Fruit fly (Drosophila melanogaster) whole organism, embryonic: ENCODE measurements around the gene Drgx.

Source experiments
- BEAF-32 ChIP-seq: fragments of 200-800 bp; sonication (Bioruptor generic); optimal IDR thresholded peaks from 3 replicates; lab custom pipeline; 2017; ENCODE audit warnings: missing biosample characterization, missing genetic modification characterization, mild to moderate bottlenecking, moderate library complexity, missing genetic modification reagents
- BtbVII ChIP-seq: fragments of 200-800 bp; sonication (Bioruptor generic); optimal IDR thresholded peaks from 3 replicates; lab custom pipeline; 2017; ENCODE audit warnings: missing biosample characterization, mild to moderate bottlenecking, missing genetic modification characterization
- CG10654 ChIP-seq: fragments of 200-800 bp; sonication (Bioruptor generic); optimal IDR thresholded peaks from 2 replicates; lab custom pipeline; 2016; ENCODE audit warnings: missing biosample characterization, missing genetic modification characterization
- CG12219 ChIP-seq: fragments of 200-800 bp; sonication (Bioruptor generic); optimal IDR thresholded peaks from 3 replicates; lab custom pipeline; 2018; ENCODE audit warnings: missing biosample characterization, mild to moderate bottlenecking, missing genetic modification characterization
- CG12769 ChIP-seq: fragments of 200-800 bp; sonication (Bioruptor generic); optimal IDR thresholded peaks from 2 replicates; lab custom pipeline; 2019; ENCODE audit warnings: missing biosample characterization, mild to moderate bottlenecking, missing genetic modification characterization, moderate library complexity
- CG13296 ChIP-seq: fragments of 200-800 bp; sonication (Bioruptor generic); optimal IDR thresholded peaks from 3 replicates; lab custom pipeline; 2018; ENCODE audit warnings: missing biosample characterization, mild to moderate bottlenecking, missing genetic modification characterization
- CG13424 ChIP-seq: fragments of 200-800 bp; sonication (Bioruptor generic); optimal IDR thresholded peaks from 2 replicates; lab custom pipeline; 2019; ENCODE audit warnings: missing biosample characterization, mild to moderate bottlenecking, missing genetic modification characterization, moderate library complexity
- CG13894 ChIP-seq: fragments of 200-800 bp; sonication (Bioruptor generic); optimal IDR thresholded peaks from 3 replicates; lab custom pipeline; 2018; ENCODE audit warnings: missing biosample characterization, mild to moderate bottlenecking, missing genetic modification characterization, moderate library complexity
- CG15514 ChIP-seq: fragments of 200-800 bp; sonication (Bioruptor generic); optimal IDR thresholded peaks from 3 replicates; lab custom pipeline; 2017; ENCODE audit warnings: missing biosample characterization, missing genetic modification characterization, mild to moderate bottlenecking, moderate library complexity, missing genetic modification reagents
- CG1602 ChIP-seq: fragments of 200-800 bp; sonication (Bioruptor generic); optimal IDR thresholded peaks from 3 replicates; lab custom pipeline; 2016; ENCODE audit warnings: missing biosample characterization, missing genetic modification characterization
- CG17359 ChIP-seq: fragments of 200-800 bp; sonication (Bioruptor generic); optimal IDR thresholded peaks from 3 replicates; lab custom pipeline; 2018; ENCODE audit warnings: missing biosample characterization, mild to moderate bottlenecking, missing genetic modification characterization, moderate library complexity
- CG17361 ChIP-seq: fragments of 200-800 bp; sonication (Bioruptor generic); IDR thresholded peaks from 3 replicates; pipeline ENCODE4 v1.3.6; 2022; ENCODE audit warnings: missing biosample characterization, missing genetic modification characterization
- CG18619 ChIP-seq: fragments of 200-800 bp; sonication (Bioruptor generic); optimal IDR thresholded peaks from 3 replicates; lab custom pipeline; 2017; ENCODE audit warnings: missing biosample characterization, mild to moderate bottlenecking, missing genetic modification characterization
- CG32532 ChIP-seq: fragments of 200-800 bp; sonication (Bioruptor generic); IDR thresholded peaks from 2 replicates; pipeline ENCODE4 v1.3.6; 2022; ENCODE audit warnings: missing biosample characterization, missing genetic modification characterization
- CG3281 ChIP-seq: fragments of 200-800 bp; sonication (Bioruptor generic); optimal IDR thresholded peaks from 3 replicates; lab custom pipeline; 2017; ENCODE audit warnings: missing biosample characterization, mild to moderate bottlenecking, missing genetic modification characterization
- CG4424 ChIP-seq: fragments of 200-800 bp; sonication (Bioruptor generic); optimal IDR thresholded peaks from 3 replicates; lab custom pipeline; 2016; ENCODE audit warnings: missing biosample characterization, missing genetic modification characterization
- CG4730 ChIP-seq: fragments of 200-800 bp; sonication (Bioruptor generic); IDR thresholded peaks from 2 replicates; pipeline ENCODE4 v1.3.6; 2022; ENCODE audit warnings: missing biosample characterization, missing genetic modification characterization
- CG9817 ChIP-seq: fragments of 200-800 bp; sonication (Bioruptor generic); optimal IDR thresholded peaks from 2 replicates; lab custom pipeline; 2018; ENCODE audit warnings: missing biosample characterization, mild to moderate bottlenecking, missing genetic modification characterization, moderate library complexity
- CTCF ChIP-seq: fragments of 200-800 bp; sonication (Bioruptor generic); optimal IDR thresholded peaks from 2 replicates; lab custom pipeline; 2017; ENCODE audit warnings: missing biosample characterization, mild to moderate bottlenecking, missing genetic modification characterization, moderate library complexity
- CoRest ChIP-seq: fragments of 200-800 bp; sonication (Bioruptor generic); optimal IDR thresholded peaks from 3 replicates; lab custom pipeline; 2018; ENCODE audit warnings: missing biosample characterization, mild to moderate bottlenecking, missing genetic modification characterization, moderate library complexity
- Dbx ChIP-seq: fragments of 200-800 bp; sonication (Bioruptor generic); IDR thresholded peaks from 3 replicates; pipeline ENCODE4 v1.3.6; 2022; ENCODE audit warnings: missing biosample characterization, missing genetic modification characterization
- Dip2 ChIP-seq: fragments of 200-800 bp; sonication (Bioruptor generic); IDR thresholded peaks from 2 replicates; pipeline ENCODE4 v1.3.6; 2022; ENCODE audit warnings: missing biosample characterization, missing genetic modification characterization
- Doc3 ChIP-seq: fragments of 200-800 bp; sonication (Bioruptor generic); IDR thresholded peaks from 3 replicates; pipeline ENCODE4 v1.3.6; 2022; ENCODE audit warnings: missing biosample characterization, missing genetic modification characterization; ENCODE audit not compliant: partially characterized antibody
- Fer3 ChIP-seq: fragments of 200-800 bp; sonication (Bioruptor generic); optimal IDR thresholded peaks from 2 replicates; lab custom pipeline; 2018; ENCODE audit warnings: missing biosample characterization, mild to moderate bottlenecking, missing genetic modification characterization, moderate library complexity
- H2.0 ChIP-seq: fragments of 200-800 bp; sonication (Bioruptor generic); IDR thresholded peaks from 2 replicates; pipeline ENCODE4 v1.3.6; 2022; ENCODE audit warnings: missing biosample characterization, missing genetic modification characterization
- Med ChIP-seq: fragments of 200-800 bp; sonication (Bioruptor generic); peaks from one replicate; lab custom pipeline; 2016; ENCODE audit warnings: missing biosample characterization, missing genetic modification characterization, mild to moderate bottlenecking, inconsistent platforms, moderate library complexity
- Meics ChIP-seq: fragments of 200-800 bp; sonication (Bioruptor generic); optimal IDR thresholded peaks from 2 replicates; lab custom pipeline; 2017; ENCODE audit warnings: missing biosample characterization, mild to moderate bottlenecking, missing genetic modification characterization
- Oli ChIP-seq: fragments of 200-800 bp; sonication (Bioruptor generic); optimal IDR thresholded peaks from 2 replicates; lab custom pipeline; 2018; ENCODE audit warnings: missing biosample characterization, mild to moderate bottlenecking, missing genetic modification characterization, moderate library complexity
- PHDP ChIP-seq: fragments of 200-800 bp; sonication (Bioruptor generic); optimal IDR thresholded peaks from 3 replicates; lab custom pipeline; 2018; ENCODE audit warnings: missing biosample characterization, mild to moderate bottlenecking, missing genetic modification characterization, moderate library complexity
- Ptx1 ChIP-seq: fragments of 200-800 bp; sonication (Bioruptor generic); IDR thresholded peaks from 2 replicates; pipeline ENCODE4 v1.3.6; 2022; ENCODE audit warnings: missing biosample characterization, missing genetic modification characterization
- ap ChIP-seq: fragments of 200-800 bp; sonication (Bioruptor generic); IDR thresholded peaks from 2 replicates; pipeline ENCODE4 v1.3.6; 2022; ENCODE audit warnings: missing biosample characterization, missing genetic modification characterization
- bab2 ChIP-seq: fragments of 200-800 bp; sonication (Bioruptor generic); optimal IDR thresholded peaks from 2 replicates; lab custom pipeline; 2016; ENCODE audit warnings: missing biosample characterization, missing genetic modification characterization
- bcd ChIP-seq: fragments of 200-800 bp; sonication (Bioruptor generic); optimal IDR thresholded peaks from 2 replicates; lab custom pipeline; 2017; ENCODE audit warnings: missing biosample characterization, mild to moderate bottlenecking, missing genetic modification characterization
- bigmax ChIP-seq: fragments of 200-800 bp; sonication (Bioruptor generic); optimal IDR thresholded peaks from 2 replicates; lab custom pipeline; 2018; ENCODE audit warnings: missing biosample characterization, mild to moderate bottlenecking, missing genetic modification characterization
- bsh ChIP-seq, 2 experiments: fragments of 200-800 bp; sonication (Bioruptor generic); optimal IDR thresholded peaks; 2 replicates each; lab custom pipeline; 2017 to 2018; ENCODE audit warnings: mild to moderate bottlenecking in 2 of 2, missing biosample characterization in 2 of 2, missing genetic modification characterization in 2 of 2, moderate library complexity in 1 of 2
- chinmo ChIP-seq: fragments of 200-800 bp; sonication (Bioruptor generic); IDR thresholded peaks from 4 replicates; pipeline ENCODE4 v1.3.6; 2022; ENCODE audit warnings: missing biosample characterization, missing genetic modification characterization; ENCODE audit not compliant: partially characterized antibody
- cwo ChIP-seq: fragments of 200-800 bp; sonication (Bioruptor generic); optimal IDR thresholded peaks from 3 replicates; lab custom pipeline; 2017; ENCODE audit warnings: missing biosample characterization, missing genetic modification characterization, mild to moderate bottlenecking, moderate library complexity, missing genetic modification reagents
- emc ChIP-seq: fragments of 200-800 bp; sonication (Bioruptor generic); optimal IDR thresholded peaks from 2 replicates; lab custom pipeline; 2016; ENCODE audit warnings: missing biosample characterization, missing genetic modification characterization
- fd64A ChIP-seq: fragments of 200-800 bp; sonication (Bioruptor generic); optimal IDR thresholded peaks from 3 replicates; lab custom pipeline; 2018; ENCODE audit warnings: missing biosample characterization, mild to moderate bottlenecking, missing genetic modification characterization
- hkb ChIP-seq, 2 experiments: fragments of 200-800 bp in 1 of 2; fragments of >200 bp in 1 of 2; sonication (Bioruptor generic) in 1 of 2; IDR thresholded peaks in 1 of 2; optimal IDR thresholded peaks in 1 of 2; 2 replicates each; pipeline versions ENCODE4 v1.3.6 to Lab custom; 2017 to 2022; ENCODE audit warnings: missing biosample characterization in 1 of 2, missing genetic modification characterization in 1 of 2
- hth ChIP-seq: fragments of >200 bp; optimal IDR thresholded peaks from 2 replicates; lab custom pipeline; 2017; ENCODE audit warnings: inconsistent platforms
- ind ChIP-seq: fragments of 200-800 bp; sonication (Bioruptor generic); optimal IDR thresholded peaks from 3 replicates; lab custom pipeline; 2016; ENCODE audit warnings: missing biosample characterization, missing genetic modification characterization
- knrl ChIP-seq: fragments of 200-800 bp; sonication (Bioruptor generic); IDR thresholded peaks from 3 replicates; pipeline ENCODE4 v1.3.6; 2022; ENCODE audit warnings: missing biosample characterization, missing genetic modification characterization; ENCODE audit not compliant: partially characterized antibody
- lilli ChIP-seq: fragments of 200-800 bp; sonication (Bioruptor generic); optimal IDR thresholded peaks from 3 replicates; lab custom pipeline; 2016; ENCODE audit warnings: missing biosample characterization, missing genetic modification characterization
- lmd ChIP-seq: fragments of 200-800 bp; sonication (Bioruptor generic); IDR thresholded peaks from 2 replicates; pipeline ENCODE4 v1.3.6; 2022; ENCODE audit warnings: missing biosample characterization, missing genetic modification characterization
- nau ChIP-seq: fragments of 200-800 bp; sonication (Bioruptor generic); optimal IDR thresholded peaks from 3 replicates; lab custom pipeline; 2017; ENCODE audit warnings: missing biosample characterization, mild to moderate bottlenecking, missing genetic modification characterization, missing genetic modification reagents
- pnt ChIP-seq: fragments of 200-800 bp; sonication (Bioruptor generic); optimal IDR thresholded peaks from 3 replicates; lab custom pipeline; 2016; ENCODE audit warnings: missing biosample characterization, missing genetic modification characterization
- sug ChIP-seq: fragments of 200-800 bp; optimal IDR thresholded peaks from 2 replicates; lab custom pipeline; 2019; ENCODE audit warnings: missing biosample characterization, mild to moderate bottlenecking, missing genetic modification characterization, moderate library complexity
- tin ChIP-seq: fragments of 200-800 bp; sonication (Bioruptor generic); optimal IDR thresholded peaks from 3 replicates; lab custom pipeline; 2016; ENCODE audit warnings: missing biosample characterization, missing genetic modification characterization
- ttk ChIP-seq: fragments of 200-800 bp; sonication (Bioruptor generic); IDR thresholded peaks from 2 replicates; pipeline ENCODE4 v2.1.2; 2022; ENCODE audit warnings: missing biosample characterization, missing genetic modification characterization

The Drgx gene

dm6 chr2L:3719414-3719959, 56.9 kb downstream of the Drgx start:
- TF ChIP-seq CG13894 (tag; lab: Kevin White, UChicago) (no peak), pnt (GFP tag; lab: Kevin White, UChicago) (no peak), CG1602 (GFP tag; lab: Kevin White, UChicago) (no peak), CG15514 (GFP tag; lab: Kevin White, UChicago) (peak; percentile 1), CG17361 (GFP tag; lab: Robert Waterston, UW) (no peak), Med (GFP tag; lab: Kevin White, UChicago) (peak; percentile 86), Meics (GFP tag; lab: Kevin White, UChicago) (peak; percentile 53), CoRest (tag; lab: Kevin White, UChicago) (peak; percentile 41), ind (GFP tag; lab: Kevin White, UChicago) (peak; percentile 9), lmd (GFP tag; lab: Robert Waterston, UW) (peak; percentile 41; the same call in 1 of the 2 replicates), CG3281 (peak; percentile 59), bab2 (GFP tag; lab: Kevin White, UChicago) (no peak), tin (GFP tag; lab: Kevin White, UChicago) (no peak), CG9817 (tag; lab: Kevin White, UChicago) (peak; percentile 14), Fer3 (tag; lab: Kevin White, UChicago) (peak; percentile 27), nau (GFP tag; lab: Kevin White, UChicago) (peak; percentile 39), CG12219 (GFP tag; lab: Kevin White, UChicago) (peak; percentile 21), hkb (optimal IDR thresholded peaks at IDR 0.05; lab: Kevin White, UChicago) (no peak), hkb (GFP tag; IDR thresholded peaks at IDR 0.05; lab: Robert Waterston, UW) (0 out of 2 replicates have a peak, but pooled peaks have one; percentile 23), CG32532 (GFP tag; lab: Robert Waterston, UW) (peak; percentile 36; the same call in 1 of the 2 replicates), CG12769 (tag; lab: Kevin White, UChicago) (peak; percentile 48), PHDP (peak; percentile 36), lilli (GFP tag; lab: Kevin White, UChicago) (peak; percentile 23), ap (GFP tag; lab: Robert Waterston, UW) (no peak), sug (tag; lab: Kevin White, UChicago) (peak; percentile 30), BtbVII (peak; percentile 36), hth (lab: Kevin White, UChicago) (no peak), knrl (GFP tag; lab: Robert Waterston, UW) (no peak), CG13296 (GFP tag; lab: Kevin White, UChicago) (peak; percentile 18), BEAF-32 (GFP tag; lab: Kevin White, UChicago) (no peak), H2.0 (GFP tag; lab: Robert Waterston, UW) (0 out of 2 replicates have a peak, but pooled peaks have one; percentile 16), CTCF (GFP tag; lab: Kevin White, UChicago) (peak; percentile 35), emc (GFP tag; lab: Kevin White, UChicago) (no peak), CG13424 (peak; percentile 31), Oli (tag; lab: Kevin White, UChicago) (peak; percentile 41), Dip2 (GFP tag; lab: Robert Waterston, UW) (no peak), fd64A (GFP tag; lab: Kevin White, UChicago) (no peak), cwo (GFP tag; lab: Kevin White, UChicago) (peak; percentile 17), bigmax (no peak), Doc3 (GFP tag; lab: Robert Waterston, UW) (no peak), CG10654 (peak; percentile 8), chinmo (GFP tag; lab: Robert Waterston, UW) (no peak), ttk (GFP tag; lab: Robert Waterston, UW) (no peak), Ptx1 (GFP tag; lab: Robert Waterston, UW) (peak; percentile 37; the same call in 1 of the 2 replicates), CG4424 (GFP tag; lab: Kevin White, UChicago) (peak; percentile 36), CG17359 (peak; percentile 39), CG18619 (peak; percentile 8), bsh (GFP tag; optimal IDR thresholded peaks at IDR 0.05; lab: Kevin White, UChicago) (peak in 1 of 2 experiments; percentile 43), Dbx (no peak), CG4730 (no peak), bcd (GFP tag; lab: Kevin White, UChicago) (peak; percentile 1)
